Worm (Caenorhabditis elegans): ENCODE measurements around the gene B0393.5.
"Not testable (repeated sequence)": the region's sequence is repeated elsewhere in the genome, so short reads cannot be mapped to it uniquely, and the experiment has no call there.

The B0393.5 gene

DNA sequence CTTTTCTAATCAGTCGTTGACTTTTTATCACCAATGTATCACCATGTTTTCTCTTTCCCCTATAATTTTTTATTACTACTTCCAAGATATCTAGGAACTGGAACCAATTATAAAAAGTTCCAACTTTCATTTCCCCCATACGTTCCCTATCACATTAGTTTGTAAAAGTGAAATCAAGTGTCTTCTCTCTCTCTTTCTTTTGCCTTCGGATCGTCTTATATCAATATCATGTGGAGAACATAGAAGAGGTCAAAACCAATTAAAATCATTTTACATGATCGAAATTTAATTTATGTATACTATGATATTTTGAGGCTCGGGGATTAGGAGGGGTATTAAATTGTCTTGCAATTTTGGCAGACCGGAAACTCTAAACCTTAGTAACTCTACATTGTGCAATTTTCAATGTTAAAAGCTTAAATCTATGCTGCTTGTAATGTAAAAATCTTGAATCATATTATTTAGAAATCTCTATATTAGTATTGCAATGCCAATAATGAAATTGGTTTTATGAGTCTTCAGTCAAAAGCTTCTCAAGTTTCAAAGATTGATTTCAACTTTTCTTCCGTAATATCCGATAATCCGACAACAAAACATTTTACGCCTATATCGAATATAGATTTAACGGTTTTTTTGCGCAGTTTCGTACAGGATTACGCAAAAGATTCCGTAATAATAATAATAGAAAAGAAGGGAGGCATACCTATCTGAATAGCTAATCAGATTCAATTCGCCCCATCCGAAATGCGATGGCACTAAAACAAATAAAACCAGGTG, 2.5 kb downstream of the B0393.5 start:
- TF ChIP-seq med-1 (GFP tag; optimal IDR thresholded peaks at IDR 0.05; ENCODE audit: insufficient read depth) (no peak), flt-1 (GFP tag; IDR thresholded peaks at IDR 0.05) (no peak), klf-2 (GFP tag; conservative IDR thresholded peaks at IDR 0.05) (no peak), ztf-23 (GFP tag; IDR thresholded peaks at IDR 0.05) (no peak), tab-1 (GFP tag; IDR thresholded peaks at IDR 0.05) (no peak)

DNA sequence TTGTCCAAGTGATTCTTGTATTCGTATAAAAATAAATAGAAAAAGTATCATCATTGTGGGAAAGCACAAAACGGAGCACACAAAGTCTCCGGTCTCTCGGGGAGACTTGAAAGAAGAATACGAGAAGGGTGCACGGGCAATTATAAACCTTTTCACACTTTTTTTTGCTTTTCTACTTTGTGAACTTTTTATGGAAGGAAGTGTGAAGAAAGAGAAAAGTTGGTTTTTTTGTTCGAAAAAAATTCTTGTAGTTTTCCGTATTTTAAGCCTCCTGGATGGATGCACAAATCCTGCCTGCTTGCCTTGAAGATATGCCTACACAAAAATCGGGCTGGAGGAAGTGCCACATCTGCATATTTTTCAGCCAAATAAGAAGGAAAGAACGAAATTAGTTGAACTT, 12.4 kb downstream of the B0393.5 start, which contains the start of gene B0393.7:
TSS of gene B0393.7 (minus strand) at position 101 of the 400 bp plus-strand sequence.
- TF ChIP-seq klf-2 (GFP tag; conservative IDR thresholded peaks at IDR 0.05): no peak
- no peak for TF ChIP-seq flt-1 (GFP tag; IDR thresholded peaks at IDR 0.05)
- TF ChIP-seq tab-1 (GFP tag; IDR thresholded peaks at IDR 0.05): no peak
- TF ChIP-seq cog-1 (tag; optimal IDR thresholded peaks at IDR 0.05): no peak
- no peak for TF ChIP-seq med-1 (GFP tag; optimal IDR thresholded peaks at IDR 0.05; ENCODE audit: insufficient read depth)
- TF ChIP-seq ztf-29 (GFP tag; IDR thresholded peaks at IDR 0.05): no peak
- TF ChIP-seq ref-1 (GFP tag; conservative IDR thresholded peaks at IDR 0.05): no peak
- no peak for TF ChIP-seq T22C8.4 (GFP tag; IDR thresholded peaks at IDR 0.05)
- TF ChIP-seq ztf-23 (GFP tag; IDR thresholded peaks at IDR 0.05): no peak

- TF ChIP-seq ref-1 (GFP tag; conservative IDR thresholded peaks at IDR 0.05) (no peak), cog-1 (tag; optimal IDR thresholded peaks at IDR 0.05) (no peak), ztf-23 (GFP tag; IDR thresholded peaks at IDR 0.05) (no peak), T22C8.4 (GFP tag; IDR thresholded peaks at IDR 0.05) (no peak), tab-1 (GFP tag; IDR thresholded peaks at IDR 0.05) (no peak), ztf-29 (GFP tag; IDR thresholded peaks at IDR 0.05) (no peak), med-1 (GFP tag; optimal IDR thresholded peaks at IDR 0.05; ENCODE audit: insufficient read depth) (no peak), klf-2 (GFP tag; conservative IDR thresholded peaks at IDR 0.05) (no peak), flt-1 (GFP tag; IDR thresholded peaks at IDR 0.05) (no peak)
These were observed 14.3 kb downstream of the B0393.5 start, which contains the start of gene B0393.9 for ce11 chrIII:4779855-4780254. TSS of gene B0393.9 (minus strand) at chrIII:4780157.

ce11 chrIII:4781937-4782576, 16.5 kb downstream of the B0393.5 start, which contains the start of the genes gex-5 and C38D4.10:
TSS of gene gex-5 (minus strand) at chrIII:4781987.
TSS of gene C38D4.10 (plus strand) at chrIII:4782526.
- TF ChIP-seq flt-1 (GFP tag; IDR thresholded peaks at IDR 0.05); cog-1 (tag; optimal IDR thresholded peaks at IDR 0.05); ref-1 (GFP tag; conservative IDR thresholded peaks at IDR 0.05): not testable (repeated sequence)

DNA sequence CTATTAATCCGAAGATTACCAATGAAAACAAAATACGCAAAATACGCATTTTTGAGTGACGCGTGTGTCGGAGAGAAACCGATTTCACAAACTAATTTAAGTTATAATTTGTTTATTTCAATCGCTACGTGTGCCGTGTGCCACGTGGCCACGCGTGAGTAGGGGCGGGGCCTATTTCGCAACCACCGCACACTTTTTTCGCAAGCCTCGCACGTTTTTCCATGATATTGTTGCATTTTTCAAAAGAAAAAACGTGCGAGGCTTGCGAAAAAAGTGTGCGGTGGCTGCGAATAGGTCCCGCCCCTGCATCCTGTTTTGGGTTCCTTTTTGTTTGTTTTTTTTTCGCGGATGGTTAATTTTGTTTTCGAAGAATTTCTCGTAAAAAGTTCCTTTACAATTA, 19.6 kb downstream of the B0393.5 start, which contains the start of gene enu-3.2:
TSS of gene enu-3.2 (minus strand) at position 105 of the 400 bp plus-strand sequence.
- TF ChIP-seq cog-1 (tag; optimal IDR thresholded peaks at IDR 0.05); ztf-23 (GFP tag; IDR thresholded peaks at IDR 0.05); T22C8.4 (GFP tag; IDR thresholded peaks at IDR 0.05): not testable (repeated sequence)

ce11 chrIII:4785714-4786113, 20.1 kb downstream of the B0393.5 start, which contains the start of gene mel-28:
TSS of gene mel-28 (plus strand) at chrIII:4786080.
- TF ChIP-seq cog-1 (tag; optimal IDR thresholded peaks at IDR 0.05) (no peak), T22C8.4 (GFP tag; IDR thresholded peaks at IDR 0.05) (no peak), tab-1 (GFP tag; IDR thresholded peaks at IDR 0.05) (no peak), ztf-23 (GFP tag; IDR thresholded peaks at IDR 0.05) (no peak), ztf-29 (GFP tag; IDR thresholded peaks at IDR 0.05) (no peak), ref-1 (GFP tag; conservative IDR thresholded peaks at IDR 0.05) (no peak), med-1 (GFP tag; optimal IDR thresholded peaks at IDR 0.05; ENCODE audit: insufficient read depth) (no peak), flt-1 (GFP tag; IDR thresholded peaks at IDR 0.05) (no peak), klf-2 (GFP tag; conservative IDR thresholded peaks at IDR 0.05) (no peak)

DNA sequence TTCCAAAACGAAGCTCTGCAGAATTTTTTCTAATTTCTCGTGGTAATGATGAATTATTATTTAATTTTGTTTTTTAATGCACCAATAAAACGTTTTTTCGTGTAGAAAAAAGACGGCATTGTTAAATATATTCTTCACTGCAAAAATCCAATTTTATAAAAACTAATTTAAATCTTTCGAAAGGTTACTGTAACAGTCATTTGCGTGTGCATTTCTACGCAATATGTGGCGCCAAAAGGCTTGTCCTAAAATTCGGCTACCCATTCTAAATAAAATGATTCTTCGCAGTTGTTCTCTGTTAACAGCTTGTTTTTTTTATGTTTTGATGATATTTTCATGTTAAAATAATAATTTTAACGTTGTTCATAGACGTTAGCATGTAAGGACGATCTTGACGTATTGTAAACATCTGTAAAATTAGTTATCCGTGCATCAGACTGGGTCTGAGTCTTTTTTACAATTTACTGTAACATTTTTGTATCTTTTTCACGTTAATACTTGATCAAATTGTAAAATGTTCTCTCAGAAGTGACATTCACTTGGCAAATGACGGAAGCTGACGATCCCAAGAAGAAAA, 27.1 kb downstream of the B0393.5 start, which contains the start of gene mip-1:
TSS of gene mip-1 (plus strand) at position 527 of the 577 bp plus-strand sequence.
- TF ChIP-seq klf-2 (GFP tag; conservative IDR thresholded peaks at IDR 0.05) (no peak), flt-1 (GFP tag; IDR thresholded peaks at IDR 0.05) (no peak), ztf-29 (GFP tag; IDR thresholded peaks at IDR 0.05) (no peak)

ce11 chrIII:4796039-4796438, 30.5 kb downstream of the B0393.5 start:
- no peak for TF ChIP-seq cog-1 (tag; optimal IDR thresholded peaks at IDR 0.05)
- TF ChIP-seq T22C8.4 (GFP tag; IDR thresholded peaks at IDR 0.05): 0 out of 2 replicates have a peak, but pooled peaks have one; percentile 27

DNA sequence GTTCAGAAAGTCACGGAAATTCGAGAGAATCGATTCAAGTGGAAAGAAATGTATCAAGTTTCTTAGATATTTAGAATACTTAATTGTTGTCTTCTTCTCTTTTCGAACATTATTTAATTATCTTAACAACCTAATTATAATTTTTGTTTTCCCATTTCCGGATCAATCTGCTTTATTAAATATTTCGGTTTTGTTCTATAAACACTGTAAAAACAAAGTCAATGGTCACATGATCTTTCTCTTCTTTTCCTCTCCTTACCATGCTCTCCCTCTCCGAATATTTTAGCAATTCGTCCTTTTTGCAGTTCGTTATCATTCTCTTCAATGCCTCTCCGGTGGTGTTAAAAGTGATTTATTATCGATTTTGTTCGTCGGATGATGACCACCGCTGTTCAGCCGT, 31.0 kb downstream of the B0393.5 start, which contains the start of gene tag-325:
TSS of gene tag-325 (plus strand) at position 301 of the 400 bp plus-strand sequence.
- TF ChIP-seq ztf-29 (GFP tag; IDR thresholded peaks at IDR 0.05): no peak
- TF ChIP-seq ref-1 (GFP tag; conservative IDR thresholded peaks at IDR 0.05): no peak
- TF ChIP-seq klf-2 (GFP tag; conservative IDR thresholded peaks at IDR 0.05): no peak
- TF ChIP-seq cog-1 (tag; optimal IDR thresholded peaks at IDR 0.05): no peak

DNA sequence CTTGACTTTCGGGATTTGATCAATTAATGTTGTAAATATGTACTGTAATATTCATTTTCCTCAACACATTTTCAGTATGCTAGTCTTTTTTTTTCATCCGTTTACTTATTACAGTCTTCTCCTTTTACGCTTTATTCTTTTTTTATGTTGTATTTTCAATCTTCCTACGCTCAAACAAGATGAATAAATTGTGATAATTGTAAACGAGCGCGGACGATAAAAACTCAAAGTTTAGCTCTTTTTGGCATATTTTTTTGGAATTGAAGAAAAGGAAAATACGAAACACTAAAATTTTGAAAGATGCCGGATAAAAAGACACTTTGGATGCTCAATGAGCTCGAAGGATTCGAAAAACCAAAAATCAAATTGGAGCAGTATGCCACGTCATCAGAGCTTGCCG, 37.1 kb downstream of the B0393.5 start, which contains the start of gene metl-5:
TSS of gene metl-5 (plus strand) at position 301 of the 400 bp plus-strand sequence.
- no peak for TF ChIP-seq ztf-29 (GFP tag; IDR thresholded peaks at IDR 0.05)
- no peak for TF ChIP-seq ref-1 (GFP tag; conservative IDR thresholded peaks at IDR 0.05)
- TF ChIP-seq tab-1 (GFP tag; IDR thresholded peaks at IDR 0.05): no peak
- TF ChIP-seq ztf-23 (GFP tag; IDR thresholded peaks at IDR 0.05): no peak
- no peak for TF ChIP-seq klf-2 (GFP tag; conservative IDR thresholded peaks at IDR 0.05)
- no peak for TF ChIP-seq flt-1 (GFP tag; IDR thresholded peaks at IDR 0.05)
- no peak for TF ChIP-seq cog-1 (tag; optimal IDR thresholded peaks at IDR 0.05)
- no peak for TF ChIP-seq med-1 (GFP tag; optimal IDR thresholded peaks at IDR 0.05; ENCODE audit: insufficient read depth)
- no peak for TF ChIP-seq T22C8.4 (GFP tag; IDR thresholded peaks at IDR 0.05)
